Worm (Caenorhabditis elegans) whole organism, late embryonic: ENCODE measurements around the gene Y75B8A.33.

Experiments
- K02D7.2 ChIP-seq: sonication (generic microtip); optimal IDR thresholded peaks from 2 replicates; lab custom pipeline; 2017; ENCODE audit warnings: mild to moderate bottlenecking, missing genetic modification characterization, missing compliant biosample characterization
- madf-2 ChIP-seq: sonication (generic microtip); optimal IDR thresholded peaks from 2 replicates; lab custom pipeline; 2017; ENCODE audit warnings: missing genetic modification characterization, missing compliant biosample characterization
- unc-3 ChIP-seq, 2 experiments: fragments of 200-800 bp in 1 of 2; sonication (Bioruptor generic) in 1 of 2; sonication (generic microtip) in 1 of 2; conservative IDR thresholded peaks in 1 of 2; optimal IDR thresholded peaks in 1 of 2; 2 replicates each; pipeline versions ENCODE4 v1.3.6 to Lab custom; 2016 to 2022; ENCODE audit warnings: missing compliant biosample characterization in 2 of 2, missing genetic modification characterization in 2 of 2, missing genetic modification reagents in 1 of 2

ce11 chrIII:12327528-12327997 lies 39.6 kb downstream of the Y75B8A.33 start, which contains the start of the genes zip-12 and Y75B8A.63:
- TF ChIP-seq madf-2 (no peak), K02D7.2 (tag; lab: Kevin White, UChicago) (no peak), unc-3 (GFP tag; conservative IDR thresholded peaks at IDR 0.05; lab: Robert Waterston, UW) (no peak), unc-3 (tag; optimal IDR thresholded peaks at IDR 0.05; lab: Kevin White, UChicago) (no peak)
